Fruit fly (Drosophila melanogaster) whole organism, embryonic: Measurements from ENCODE around the gene RhoGAP19D.

ENCODE experiments used
- B-H2 ChIP-seq: fragments of 200-800 bp; sonication (Bioruptor generic); optimal IDR thresholded peaks from 2 replicates; lab custom pipeline; 2018; ENCODE audit warnings: missing biosample characterization, mild to moderate bottlenecking, missing genetic modification characterization
- BtbVII ChIP-seq: fragments of 200-800 bp; sonication (Bioruptor generic); optimal IDR thresholded peaks from 3 replicates; lab custom pipeline; 2017; ENCODE audit warnings: missing biosample characterization, mild to moderate bottlenecking, missing genetic modification characterization
- CG11247 ChIP-seq: fragments of 200-800 bp; sonication (Bioruptor generic); IDR thresholded peaks from 2 replicates; pipeline ENCODE4 v1.3.6; 2022; ENCODE audit warnings: missing biosample characterization, missing genetic modification characterization
- CG12299 ChIP-seq: fragments of 200-800 bp; sonication (Bioruptor generic); optimal IDR thresholded peaks from 2 replicates; lab custom pipeline; 2018; ENCODE audit warnings: missing biosample characterization, mild to moderate bottlenecking, missing genetic modification characterization
- CG13287 ChIP-seq: fragments of 200-800 bp; sonication (Bioruptor generic); IDR thresholded peaks from 2 replicates; pipeline ENCODE4 v1.3.6; 2022; ENCODE audit warnings: missing biosample characterization, missing genetic modification characterization; ENCODE audit not compliant: partially characterized antibody
- CG13296 ChIP-seq: fragments of 200-800 bp; sonication (Bioruptor generic); optimal IDR thresholded peaks from 3 replicates; lab custom pipeline; 2018; ENCODE audit warnings: missing biosample characterization, mild to moderate bottlenecking, missing genetic modification characterization
- CG13894 ChIP-seq: fragments of 200-800 bp; sonication (Bioruptor generic); optimal IDR thresholded peaks from 3 replicates; lab custom pipeline; 2018; ENCODE audit warnings: missing biosample characterization, mild to moderate bottlenecking, missing genetic modification characterization, moderate library complexity
- CG14441 ChIP-seq: fragments of 200-800 bp; sonication (Bioruptor generic); IDR thresholded peaks from 2 replicates; pipeline ENCODE4 v1.3.6; 2022; ENCODE audit warnings: missing biosample characterization, missing genetic modification characterization
- CG16813 ChIP-seq: fragments of 200-800 bp; sonication (Bioruptor generic); IDR thresholded peaks from 3 replicates; pipeline ENCODE4 v1.3.6; 2022; ENCODE audit warnings: missing biosample characterization, missing genetic modification characterization; ENCODE audit not compliant: partially characterized antibody
- CG17612 ChIP-seq: fragments of 200-800 bp; sonication (Bioruptor generic); IDR thresholded peaks from 2 replicates; pipeline ENCODE4 v1.3.6; 2022; ENCODE audit warnings: missing biosample characterization, missing genetic modification characterization
- CG17802 ChIP-seq: fragments of 200-800 bp; sonication (Bioruptor generic); optimal IDR thresholded peaks from 2 replicates; lab custom pipeline; 2018; ENCODE audit warnings: missing biosample characterization, mild to moderate bottlenecking, missing genetic modification characterization, moderate library complexity
- CG2875 ChIP-seq: fragments of 200-800 bp; sonication (Bioruptor generic); optimal IDR thresholded peaks from 2 replicates; lab custom pipeline; 2017; ENCODE audit warnings: missing biosample characterization, mild to moderate bottlenecking, missing genetic modification characterization, missing genetic modification reagents
- CG30020 ChIP-seq: fragments of 200-800 bp; optimal IDR thresholded peaks from 2 replicates; lab custom pipeline; 2019; ENCODE audit warnings: missing biosample characterization, mild to moderate bottlenecking, missing genetic modification characterization, moderate library complexity
- CG3726 ChIP-seq: fragments of 200-800 bp; sonication (Bioruptor generic); IDR thresholded peaks from 3 replicates; pipeline ENCODE4, ENCODE4 v1.3.6; 2022; ENCODE audit warnings: missing biosample characterization, missing genetic modification characterization
- CG3847 ChIP-seq: fragments of 200-800 bp; sonication (Bioruptor generic); IDR thresholded peaks from 2 replicates; pipeline ENCODE4 v1.3.6; 2022; ENCODE audit warnings: missing biosample characterization, missing genetic modification characterization
- CG4730 ChIP-seq: fragments of 200-800 bp; sonication (Bioruptor generic); IDR thresholded peaks from 2 replicates; pipeline ENCODE4 v1.3.6; 2022; ENCODE audit warnings: missing biosample characterization, missing genetic modification characterization
- CG6254 ChIP-seq: fragments of 200-800 bp; sonication (Bioruptor generic); optimal IDR thresholded peaks from 3 replicates; lab custom pipeline; 2017; ENCODE audit warnings: mild to moderate bottlenecking, missing biosample characterization, missing genetic modification reagents, missing genetic modification characterization
- CG6765 ChIP-seq: fragments of 200-800 bp; sonication (Bioruptor generic); optimal IDR thresholded peaks from 3 replicates; lab custom pipeline; 2017; ENCODE audit warnings: missing biosample characterization, mild to moderate bottlenecking, missing genetic modification characterization
- CG8924 ChIP-seq: fragments of 200-800 bp; optimal IDR thresholded peaks from 3 replicates; lab custom pipeline; 2019; ENCODE audit warnings: missing biosample characterization, mild to moderate bottlenecking, missing genetic modification characterization, moderate library complexity
- CG9727 ChIP-seq: fragments of 200-800 bp; sonication (Bioruptor generic); optimal IDR thresholded peaks from 3 replicates; lab custom pipeline; 2017; ENCODE audit warnings: missing biosample characterization, mild to moderate bottlenecking, missing genetic modification characterization
- CG9797 ChIP-seq: fragments of 200-800 bp; sonication (Bioruptor generic); optimal IDR thresholded peaks from 3 replicates; lab custom pipeline; 2018; ENCODE audit warnings: missing biosample characterization, mild to moderate bottlenecking, missing genetic modification characterization
- D19A ChIP-seq: fragments of 200-800 bp; optimal IDR thresholded peaks from 3 replicates; lab custom pipeline; 2019; ENCODE audit warnings: missing biosample characterization, mild to moderate bottlenecking, missing genetic modification characterization, moderate library complexity
- HHEX ChIP-seq: fragments of 200-800 bp; sonication (Bioruptor generic); optimal IDR thresholded peaks from 3 replicates; lab custom pipeline; 2017; ENCODE audit warnings: missing biosample characterization, mild to moderate bottlenecking, missing genetic modification characterization, missing genetic modification reagents
- HLH4C ChIP-seq: fragments of 200-800 bp; sonication (Bioruptor generic); IDR thresholded peaks from 3 replicates; pipeline ENCODE4 v1.3.6; 2022; ENCODE audit warnings: missing biosample characterization, missing genetic modification characterization; ENCODE audit not compliant: partially characterized antibody
- HmgZ ChIP-seq: fragments of 200-800 bp; sonication (Bioruptor generic); optimal IDR thresholded peaks from 2 replicates; lab custom pipeline; 2018; ENCODE audit warnings: missing biosample characterization, mild to moderate bottlenecking, missing genetic modification characterization
- Hmr ChIP-seq: fragments of 200-800 bp; sonication (Bioruptor generic); optimal IDR thresholded peaks from 3 replicates; lab custom pipeline; 2017; ENCODE audit warnings: mild to moderate bottlenecking, missing biosample characterization, missing genetic modification reagents, missing genetic modification characterization
- Kr ChIP-seq: fragments of 200-800 bp; sonication (Bioruptor generic); optimal IDR thresholded peaks from 2 replicates; lab custom pipeline; 2017; ENCODE audit warnings: missing biosample characterization, mild to moderate bottlenecking, missing genetic modification characterization
- Nf-YB ChIP-seq: fragments of 200-800 bp; sonication (Bioruptor generic); optimal IDR thresholded peaks from 3 replicates; lab custom pipeline; 2019; ENCODE audit warnings: missing biosample characterization, mild to moderate bottlenecking, missing genetic modification characterization, moderate library complexity
- Nf-YC ChIP-seq: fragments of 200-800 bp; optimal IDR thresholded peaks from 3 replicates; lab custom pipeline; 2019; ENCODE audit warnings: missing biosample characterization, mild to moderate bottlenecking, missing genetic modification characterization, moderate library complexity
- Ssrp ChIP-seq: fragments of 200-800 bp; sonication (Bioruptor generic); optimal IDR thresholded peaks from 2 replicates; lab custom pipeline; 2018; ENCODE audit warnings: missing biosample characterization, mild to moderate bottlenecking, missing genetic modification characterization, moderate library complexity
- Usf ChIP-seq: fragments of 200-800 bp; sonication (Bioruptor generic); optimal IDR thresholded peaks from 2 replicates; lab custom pipeline; 2017; ENCODE audit warnings: missing genotype, missing biosample characterization, missing genetic modification characterization
- ab ChIP-seq: fragments of 200-800 bp; sonication (Bioruptor generic); optimal IDR thresholded peaks from 2 replicates; lab custom pipeline; 2016; ENCODE audit warnings: missing biosample characterization, missing genetic modification characterization
- abd-A ChIP-seq: fragments of 200-800 bp; sonication (Bioruptor generic); optimal IDR thresholded peaks from 3 replicates; lab custom pipeline; 2019; ENCODE audit warnings: missing biosample characterization, mild to moderate bottlenecking, missing genetic modification characterization, moderate library complexity
- bigmax ChIP-seq: fragments of 200-800 bp; sonication (Bioruptor generic); optimal IDR thresholded peaks from 2 replicates; lab custom pipeline; 2018; ENCODE audit warnings: missing biosample characterization, mild to moderate bottlenecking, missing genetic modification characterization
- br ChIP-seq: fragments of >200 bp; optimal IDR thresholded peaks from 2 replicates; lab custom pipeline; 2017
- cato ChIP-seq: fragments of 200-800 bp; sonication (Bioruptor generic); optimal IDR thresholded peaks from 2 replicates; lab custom pipeline; 2016; ENCODE audit warnings: missing biosample characterization, missing genetic modification characterization, borderline replicate concordance
- chinmo ChIP-seq: fragments of 200-800 bp; sonication (Bioruptor generic); IDR thresholded peaks from 4 replicates; pipeline ENCODE4 v1.3.6; 2022; ENCODE audit warnings: missing biosample characterization, missing genetic modification characterization; ENCODE audit not compliant: partially characterized antibody
- da ChIP-seq: fragments of 200-800 bp; sonication (Bioruptor generic); optimal IDR thresholded peaks from 2 replicates; lab custom pipeline; 2016; ENCODE audit warnings: missing biosample characterization, missing genetic modification characterization
- gce ChIP-seq: fragments of 200-800 bp; sonication (Bioruptor generic); IDR thresholded peaks from 3 replicates; pipeline ENCODE4 v1.3.6; 2022; ENCODE audit warnings: missing biosample characterization, missing genetic modification characterization
- gcm ChIP-seq: fragments of 200-800 bp; sonication (Bioruptor generic); optimal IDR thresholded peaks from 2 replicates; lab custom pipeline; 2019; ENCODE audit warnings: missing biosample characterization, mild to moderate bottlenecking, missing genetic modification characterization, moderate library complexity
- gro ChIP-seq: fragments of 200-800 bp; sonication (Bioruptor generic); optimal IDR thresholded peaks from 2 replicates; lab custom pipeline; 2016; ENCODE audit warnings: missing biosample characterization, missing genetic modification characterization
- hth ChIP-seq: fragments of >200 bp; optimal IDR thresholded peaks from 2 replicates; lab custom pipeline; 2017; ENCODE audit warnings: inconsistent platforms
- ken ChIP-seq: fragments of 200-800 bp; sonication (Bioruptor generic); IDR thresholded peaks from 3 replicates; pipeline ENCODE4 v1.3.6; 2022; ENCODE audit warnings: missing biosample characterization, missing genetic modification characterization
- pb ChIP-seq: fragments of 200-800 bp; sonication (Bioruptor generic); optimal IDR thresholded peaks from 3 replicates; lab custom pipeline; 2016; ENCODE audit warnings: missing biosample characterization, missing genetic modification characterization
- phol ChIP-seq: fragments of 200-800 bp; sonication (Bioruptor generic); optimal IDR thresholded peaks from 3 replicates; lab custom pipeline; 2018; ENCODE audit warnings: missing biosample characterization, mild to moderate bottlenecking, missing genetic modification characterization, moderate library complexity
- repo ChIP-seq: fragments of 200-800 bp; sonication (Bioruptor generic); optimal IDR thresholded peaks from 2 replicates; lab custom pipeline; 2016; ENCODE audit warnings: missing biosample characterization, missing genetic modification characterization
- so ChIP-seq: fragments of 200-800 bp; sonication (Bioruptor generic); IDR thresholded peaks from 3 replicates; pipeline ENCODE4 v1.3.6; 2022; ENCODE audit warnings: missing biosample characterization, missing genetic modification characterization
- sob ChIP-seq: fragments of 200-800 bp; sonication (Bioruptor generic); IDR thresholded peaks from 2 replicates; pipeline ENCODE4 v1.3.6; 2022; ENCODE audit warnings: missing biosample characterization, missing genetic modification characterization
- tap ChIP-seq: fragments of 200-800 bp; optimal IDR thresholded peaks from 3 replicates; lab custom pipeline; 2019; ENCODE audit warnings: missing biosample characterization, mild to moderate bottlenecking, missing genetic modification characterization, moderate library complexity
- toy ChIP-seq: fragments of 200-800 bp; sonication (Bioruptor generic); IDR thresholded peaks from 2 replicates; pipeline ENCODE4 v1.3.6; 2022; ENCODE audit warnings: missing biosample characterization, missing genetic modification characterization
- wor ChIP-seq: fragments of 200-800 bp; sonication (Bioruptor generic); IDR thresholded peaks from 2 replicates; pipeline ENCODE4 v1.3.6; 2022; ENCODE audit warnings: missing biosample characterization, missing genetic modification characterization
- yki ChIP-seq: fragments of >200 bp; optimal IDR thresholded peaks from 3 replicates; lab custom pipeline; 2018

The RhoGAP19D gene

dm6 chrX:20510540-20510939, at the start of gene RhoGAP19D (continued):
- no peak for TF ChIP-seq CG4730 (GFP tag; lab: Robert Waterston, UW)
- TF ChIP-seq CG8924 (tag; lab: Kevin White, UChicago), result no peak
- no peak for TF ChIP-seq pb (GFP tag; lab: Kevin White, UChicago)
- TF ChIP-seq cato, result no peak
- peak; percentile 66 for TF ChIP-seq B-H2 (GFP tag; lab: Kevin White, UChicago)
- TF ChIP-seq toy (GFP tag; lab: Robert Waterston, UW), result no peak
- TF ChIP-seq Nf-YC (tag; lab: Kevin White, UChicago), result peak; percentile 19
- peak; percentile 66 for TF ChIP-seq CG13894 (tag; lab: Kevin White, UChicago)
- TF ChIP-seq BtbVII, result no peak
- peak; percentile 83 for TF ChIP-seq CG9797 (GFP tag; lab: Kevin White, UChicago)
- TF ChIP-seq CG6254 (GFP tag; lab: Kevin White, UChicago), result no peak
- TF ChIP-seq CG17802 (tag; lab: Kevin White, UChicago), result no peak
- no peak for TF ChIP-seq Usf (GFP tag; lab: Kevin White, UChicago)
- TF ChIP-seq yki (lab: Kevin White, UChicago), result no peak
- TF ChIP-seq Kr, result no peak
- TF ChIP-seq CG13287 (GFP tag; lab: Robert Waterston, UW), result peak; percentile 94
- no peak for TF ChIP-seq abd-A (tag; lab: Kevin White, UChicago)
- TF ChIP-seq Hmr (GFP tag; lab: Kevin White, UChicago), result peak; percentile 81
- TF ChIP-seq CG14441 (GFP tag; lab: Robert Waterston, UW), result peak; percentile 39; the same call in 1 of the 2 replicates
- no peak for TF ChIP-seq bigmax
- no peak for TF ChIP-seq ab (GFP tag; lab: Kevin White, UChicago)
- no peak for TF ChIP-seq Ssrp (tag; lab: Kevin White, UChicago)
- no peak for TF ChIP-seq so (GFP tag; lab: Robert Waterston, UW)
- no peak for TF ChIP-seq gcm (GFP tag; lab: Kevin White, UChicago)
- peak; percentile 87 for TF ChIP-seq sob (GFP tag; lab: Robert Waterston, UW)
- no peak for TF ChIP-seq D19A
- TF ChIP-seq CG13296 (GFP tag; lab: Kevin White, UChicago), result no peak
- TF ChIP-seq HHEX, result no peak
- peak; percentile 89 for TF ChIP-seq HLH4C
- peak; percentile 40 for TF ChIP-seq phol (tag; lab: Kevin White, UChicago)
- TF ChIP-seq CG16813 (GFP tag; lab: Robert Waterston, UW), result peak; percentile 96
- peak; percentile 93 for TF ChIP-seq chinmo (GFP tag; lab: Robert Waterston, UW)
- no peak for TF ChIP-seq wor
- peak; percentile 71 for TF ChIP-seq gro (GFP tag; lab: Kevin White, UChicago)
- no peak for TF ChIP-seq CG3726 (GFP tag; lab: Robert Waterston, UW)
- TF ChIP-seq CG2875 (GFP tag; lab: Kevin White, UChicago), result no peak
- no peak for TF ChIP-seq CG12299
- 0 out of 3 replicates have a peak, but pooled peaks have one; percentile 29 for TF ChIP-seq gce (GFP tag; lab: Robert Waterston, UW)
- TF ChIP-seq Nf-YB, result no peak
- TF ChIP-seq tap (tag; lab: Kevin White, UChicago), result no peak
- no peak for TF ChIP-seq hth (lab: Kevin White, UChicago)
- TF ChIP-seq CG17612 (GFP tag; lab: Robert Waterston, UW), result peak; percentile 23; the same call in 1 of the 2 replicates
- TF ChIP-seq ken (GFP tag; lab: Robert Waterston, UW), result peak; percentile 81
- TF ChIP-seq CG11247 (GFP tag; lab: Robert Waterston, UW), result peak; percentile 63
- TF ChIP-seq repo, result peak; percentile 47
- peak; percentile 79 for TF ChIP-seq CG3847 (GFP tag; lab: Robert Waterston, UW)
- TF ChIP-seq CG30020, result peak; percentile 22
- no peak for TF ChIP-seq CG6765 (GFP tag; lab: Kevin White, UChicago)
- TF ChIP-seq CG9727, result no peak
- no peak for TF ChIP-seq da
- no peak for TF ChIP-seq br (lab: Kevin White, UChicago)
- peak; percentile 78 for TF ChIP-seq HmgZ (tag; lab: Kevin White, UChicago)
